Fruit fly (Drosophila melanogaster) whole organism, prepupa: ENCODE results near the gene exd.

Experiments
- Blimp-1 ChIP-seq: fragments of 200-800 bp; sonication (Bioruptor generic); optimal IDR thresholded peaks from 3 replicates; lab custom pipeline; 2017; ENCODE audit warnings: missing biosample characterization, missing genetic modification characterization, mild to moderate bottlenecking, moderate library complexity, missing genetic modification reagents
- CG10631 ChIP-seq: fragments of 200-800 bp; sonication (Bioruptor generic); optimal IDR thresholded peaks from 2 replicates; lab custom pipeline; 2016; ENCODE audit warnings: missing biosample characterization, missing genetic modification characterization
- CG11762 ChIP-seq: fragments of 200-800 bp; sonication (Bioruptor generic); optimal IDR thresholded peaks from 3 replicates; lab custom pipeline; 2016; ENCODE audit warnings: missing biosample characterization, missing genetic modification characterization; ENCODE audit not compliant: insufficient read depth
- CG11902 ChIP-seq: fragments of 200-800 bp; sonication (Bioruptor generic); optimal IDR thresholded peaks from 3 replicates; lab custom pipeline; 2016; ENCODE audit warnings: missing biosample characterization, missing genetic modification characterization
- CG6276 ChIP-seq: fragments of 200-800 bp; sonication (Bioruptor generic); optimal IDR thresholded peaks from 2 replicates; lab custom pipeline; 2017; ENCODE audit warnings: missing biosample characterization, mild to moderate bottlenecking, missing genetic modification characterization
- CG6792 ChIP-seq: fragments of 200-800 bp; sonication (Bioruptor generic); optimal IDR thresholded peaks from 3 replicates; lab custom pipeline; 2016; ENCODE audit warnings: missing biosample characterization, missing genetic modification characterization
- CG6808 ChIP-seq: fragments of 200-800 bp; sonication (Bioruptor generic); optimal IDR thresholded peaks from 3 replicates; lab custom pipeline; 2017; ENCODE audit warnings: missing biosample characterization, missing genetic modification characterization, mild to moderate bottlenecking, moderate library complexity, missing genetic modification reagents
- CG7368 ChIP-seq: fragments of 200-800 bp; sonication (Bioruptor generic); optimal IDR thresholded peaks from 3 replicates; lab custom pipeline; 2016; ENCODE audit warnings: missing biosample characterization, missing genetic modification characterization
- CG8119 ChIP-seq: fragments of 200-800 bp; sonication (Bioruptor generic); IDR thresholded peaks from 3 replicates; pipeline ENCODE4 v1.3.6; 2022; ENCODE audit warnings: missing biosample characterization, missing genetic modification characterization
- CG8319 ChIP-seq: fragments of 200-800 bp; sonication (Bioruptor generic); optimal IDR thresholded peaks from 3 replicates; lab custom pipeline; 2016; ENCODE audit warnings: missing biosample characterization, missing genetic modification characterization
- Eip78C ChIP-seq: fragments of 200-800 bp; sonication (Bioruptor generic); peaks from one replicate; lab custom pipeline; 2016; ENCODE audit warnings: missing biosample characterization, missing genetic modification characterization
- Eip93F ChIP-seq: fragments of 200-800 bp; sonication (Bioruptor generic); optimal IDR thresholded peaks from 2 replicates; lab custom pipeline; 2016; ENCODE audit warnings: missing biosample characterization, mild to moderate bottlenecking, missing genetic modification characterization
- Ets21C ChIP-seq: fragments of 200-800 bp; sonication (Bioruptor generic); optimal IDR thresholded peaks from 3 replicates; lab custom pipeline; 2016; ENCODE audit warnings: missing biosample characterization, missing genetic modification characterization
- Ets96B ChIP-seq: fragments of 200-800 bp; optimal IDR thresholded peaks from 2 replicates; lab custom pipeline; 2019; ENCODE audit warnings: missing biosample characterization, mild to moderate bottlenecking, missing genetic modification characterization, moderate library complexity
- Lpt ChIP-seq: fragments of 200-800 bp; sonication (Bioruptor generic); optimal IDR thresholded peaks from 3 replicates; lab custom pipeline; 2016; ENCODE audit warnings: missing biosample characterization, missing genetic modification characterization
- Sox102F ChIP-seq: fragments of 200-800 bp; sonication (Bioruptor generic); optimal IDR thresholded peaks from 2 replicates; lab custom pipeline; 2016; ENCODE audit warnings: missing biosample characterization, mild to moderate bottlenecking, missing genetic modification characterization
- Sox14 ChIP-seq: fragments of 200-800 bp; sonication (Bioruptor generic); optimal IDR thresholded peaks from 3 replicates; lab custom pipeline; 2016; ENCODE audit warnings: missing biosample characterization, missing genetic modification characterization
- Sox15 ChIP-seq: fragments of 200-800 bp; sonication (Bioruptor generic); optimal IDR thresholded peaks from 3 replicates; lab custom pipeline; 2016; ENCODE audit warnings: missing biosample characterization, missing genetic modification characterization
- acj6 ChIP-seq: fragments of 200-800 bp; sonication (Bioruptor generic); optimal IDR thresholded peaks from 3 replicates; lab custom pipeline; 2016; ENCODE audit warnings: missing biosample characterization, missing genetic modification characterization
- cyc ChIP-seq: fragments of 200-800 bp; sonication (Bioruptor generic); optimal IDR thresholded peaks from 3 replicates; lab custom pipeline; 2016; ENCODE audit warnings: missing biosample characterization, missing genetic modification characterization
- dsx ChIP-seq: fragments of 200-800 bp; optimal IDR thresholded peaks from 3 replicates; lab custom pipeline; 2019; ENCODE audit warnings: missing biosample characterization, mild to moderate bottlenecking, missing genetic modification characterization, moderate library complexity; ENCODE audit not compliant: poor library complexity, severe bottlenecking
- esn ChIP-seq: fragments of 200-800 bp; sonication (Bioruptor generic); optimal IDR thresholded peaks from 2 replicates; lab custom pipeline; 2016; ENCODE audit warnings: missing biosample characterization, mild to moderate bottlenecking, missing genetic modification characterization, moderate library complexity
- fkh ChIP-seq: fragments of 200-800 bp; sonication (Bioruptor generic); optimal IDR thresholded peaks from 3 replicates; lab custom pipeline; 2017; ENCODE audit warnings: missing biosample characterization, mild to moderate bottlenecking, missing genetic modification characterization, moderate library complexity
- lz ChIP-seq: fragments of 200-800 bp; sonication (Bioruptor generic); optimal IDR thresholded peaks from 3 replicates; lab custom pipeline; 2016; ENCODE audit warnings: missing biosample characterization, missing genetic modification characterization
- pdm3 ChIP-seq: fragments of 200-800 bp; sonication (Bioruptor generic); optimal IDR thresholded peaks from 3 replicates; lab custom pipeline; 2016; ENCODE audit warnings: missing biosample characterization, missing genetic modification characterization
- salr ChIP-seq, 2 experiments: fragments of 200-800 bp; sonication (Bioruptor generic); optimal IDR thresholded peaks; 3 replicates each; lab custom pipeline; 2016 to 2018; ENCODE audit warnings: missing biosample characterization in 2 of 2, missing genetic modification characterization in 2 of 2, mild to moderate bottlenecking in 1 of 2
- svp ChIP-seq: fragments of 200-800 bp; sonication (Bioruptor generic); peaks from one replicate; lab custom pipeline; 2016; ENCODE audit warnings: missing biosample characterization, missing genetic modification characterization
- topi ChIP-seq: fragments of 200-800 bp; sonication (Bioruptor generic); optimal IDR thresholded peaks from 3 replicates; lab custom pipeline; 2016; ENCODE audit warnings: missing biosample characterization, missing genetic modification characterization
- vri ChIP-seq: fragments of 200-800 bp; sonication (Bioruptor generic); optimal IDR thresholded peaks from 3 replicates; lab custom pipeline; 2016; ENCODE audit warnings: missing biosample characterization, mild to moderate bottlenecking, missing genetic modification characterization

Gene exd

dm6 chrX:15989631-15990030 is 2.6 kb upstream of the exd start:
- TF ChIP-seq CG8119 (GFP tag; lab: Robert Waterston, UW) (no peak), CG11902 (no peak), Sox102F (GFP tag; lab: Kevin White, UChicago) (no peak), Eip93F (GFP tag; lab: Kevin White, UChicago) (no peak), CG8319 (GFP tag; lab: Kevin White, UChicago) (no peak), Eip78C (no peak)

- peak; percentile 60 for TF ChIP-seq Eip78C
- TF ChIP-seq CG11762 (GFP tag; lab: Kevin White, UChicago), result no peak
These were observed 244 bp downstream of the exd start for dm6 chrX:15992527-15992897.

dm6 chrX:15996831-15997230 is 4.6 kb downstream of the exd start, which contains the start of gene CG8939:
Gene CG8939 (plus strand): TSS chrX:15997016.
- TF ChIP-seq salr (GFP tag; optimal IDR thresholded peaks at IDR 0.05; lab: Kevin White, UChicago), result no peak
- TF ChIP-seq Sox15 (GFP tag; lab: Kevin White, UChicago), result no peak
- TF ChIP-seq cyc, result no peak
- TF ChIP-seq Lpt (GFP tag; lab: Kevin White, UChicago), result no peak
- no peak for TF ChIP-seq Blimp-1 (GFP tag; lab: Kevin White, UChicago)
- peak; percentile 21 for TF ChIP-seq Eip78C
- TF ChIP-seq CG10631 (GFP tag; lab: Kevin White, UChicago), result no peak
- TF ChIP-seq Ets96B (tag; lab: Kevin White, UChicago), result no peak

dm6 chrX:16005066-16005465 is 12.8 kb downstream of the exd start:
- TF ChIP-seq dsx (GFP tag; lab: Kevin White, UChicago) (no peak), acj6 (GFP tag; lab: Kevin White, UChicago) (no peak), CG8319 (GFP tag; lab: Kevin White, UChicago) (no peak), svp (GFP tag; lab: Kevin White, UChicago) (no peak), Ets21C (GFP tag; lab: Kevin White, UChicago) (no peak), topi (GFP tag; lab: Kevin White, UChicago) (no peak), pdm3 (GFP tag; lab: Kevin White, UChicago) (no peak)

- peak; percentile 8 for TF ChIP-seq lz (GFP tag; lab: Kevin White, UChicago)
- TF ChIP-seq CG6792 (GFP tag; lab: Kevin White, UChicago), result no peak
- TF ChIP-seq esn (GFP tag; lab: Kevin White, UChicago), result peak; percentile 12
- TF ChIP-seq Eip78C, result peak; percentile 76
- no peak for TF ChIP-seq pdm3 (GFP tag; lab: Kevin White, UChicago)
- no peak for TF ChIP-seq vri (GFP tag; lab: Kevin White, UChicago)
- TF ChIP-seq Sox14 (GFP tag; lab: Kevin White, UChicago), result peak; percentile 10
- TF ChIP-seq CG6808 (GFP tag; lab: Kevin White, UChicago), result no peak
- no peak for TF ChIP-seq fkh
- no peak for TF ChIP-seq CG7368 (GFP tag; lab: Kevin White, UChicago)
- TF ChIP-seq Sox102F (GFP tag; lab: Kevin White, UChicago), result no peak
- peak; percentile 6 for TF ChIP-seq topi (GFP tag; lab: Kevin White, UChicago)
- TF ChIP-seq svp (GFP tag; lab: Kevin White, UChicago), result peak; percentile 47
- TF ChIP-seq, all 60 proteins: peak for 6
These were observed 13.4 kb downstream of the exd start, which contains the start of the genes vap and CG12698 for dm6 chrX:16005551-16006197. Gene vap (minus strand): TSS chrX:16005812. Gene CG12698 (plus strand): TSS chrX:16006147.

- TF ChIP-seq CG6276 (GFP tag; lab: Kevin White, UChicago), result no peak
These were observed 16.5 kb downstream of the exd start, which contains the start of gene Muc14A for dm6 chrX:16008814-16009213. Gene Muc14A (plus strand): TSS chrX:16009114.
